Worm (Caenorhabditis elegans) whole organism, L2 larva: ENCODE results near the gene C01G10.17.

Source experiments
- aly-2 ChIP-seq: fragments of 150-350 bp; optimal IDR thresholded peaks from 2 replicates; lab custom pipeline; 2014; ENCODE audit warnings: missing biosample characterization, missing genetic modification characterization
- nhr-6 ChIP-seq: fragments of 150-350 bp; optimal IDR thresholded peaks from 2 replicates; lab custom pipeline; 2014; ENCODE audit warnings: missing biosample characterization, missing genetic modification characterization

- no peak for TF ChIP-seq aly-2
- TF ChIP-seq nhr-6 (tag; lab: Kevin White, UChicago) = no peak
These were observed 21.0 kb upstream of the C01G10.17 start for ce11 chrV:15069435-15069985.
